Worm (Caenorhabditis elegans) whole organism, L4 larva: ENCODE results near the gene str-12.

Experiments used
- D1046.2 ChIP-seq: fragments of 200-800 bp; sonication (Bioruptor generic); IDR thresholded peaks from 2 replicates; pipeline ENCODE4 v1.3.6; 2022; ENCODE audit warnings: missing genetic modification characterization, missing compliant biosample characterization
- F10B5.3 ChIP-seq: sonication (generic microtip); optimal IDR thresholded peaks from 2 replicates; lab custom pipeline; 2016; ENCODE audit warnings: mild to moderate bottlenecking, missing genetic modification characterization, missing compliant biosample characterization
- F37D6.2 ChIP-seq: sonication (generic microtip); optimal IDR thresholded peaks from 2 replicates; lab custom pipeline; 2016; ENCODE audit warnings: mild to moderate bottlenecking, missing genetic modification characterization, missing compliant biosample characterization
- F49E8.2 ChIP-seq: sonication (generic microtip); optimal IDR thresholded peaks from 2 replicates; lab custom pipeline; 2016; ENCODE audit warnings: missing compliant biosample characterization, mild to moderate bottlenecking, missing genetic modification characterization, borderline replicate concordance
- T26A8.4 ChIP-seq: fragments of 200-800 bp; sonication (Bioruptor generic); IDR thresholded peaks from 2 replicates; pipeline ENCODE4 v1.3.6; 2022; ENCODE audit warnings: missing genetic modification characterization, missing compliant biosample characterization
- Y105C5A.15 ChIP-seq: fragments of 200-800 bp; sonication (Bioruptor generic); IDR thresholded peaks from 2 replicates; pipeline ENCODE4 v1.3.6; 2022; ENCODE audit warnings: missing genetic modification characterization, missing compliant biosample characterization
- Y75B8A.6 ChIP-seq: fragments of 200-800 bp; sonication (Bioruptor generic); IDR thresholded peaks from 2 replicates; pipeline ENCODE4 v1.3.6; 2022; ENCODE audit warnings: missing genetic modification reagents, missing genetic modification characterization, missing compliant biosample characterization
- aly-2 ChIP-seq: sonication (generic microtip); optimal IDR thresholded peaks from 2 replicates; lab custom pipeline; 2018; ENCODE audit warnings: missing biosample characterization, missing genetic modification characterization
- ceh-44 ChIP-seq: fragments of 200-800 bp; sonication (Bioruptor generic); IDR thresholded peaks from 2 replicates; pipeline ENCODE4 v1.3.6; 2022; ENCODE audit warnings: missing genetic modification reagents, missing genetic modification characterization, missing compliant biosample characterization
- ceh-62 ChIP-seq: sonication (generic microtip); optimal IDR thresholded peaks from 2 replicates; lab custom pipeline; 2017; ENCODE audit warnings: missing biosample characterization, missing genetic modification characterization
- ceh-82 ChIP-seq: sonication (generic microtip); optimal IDR thresholded peaks from 2 replicates; lab custom pipeline; 2017; ENCODE audit warnings: missing biosample characterization, missing genetic modification characterization
- dmd-6 ChIP-seq: fragments of 200-800 bp; sonication (Bioruptor generic); IDR thresholded peaks from 2 replicates; pipeline ENCODE4 v1.3.6; 2022; ENCODE audit warnings: missing genetic modification reagents, missing genetic modification characterization, missing compliant biosample characterization
- dpl-1 ChIP-seq: fragments of 150-350 bp; optimal IDR thresholded peaks from 2 replicates; lab custom pipeline; 2014; ENCODE audit warnings: missing biosample characterization, missing genetic modification reagents, missing genetic modification characterization
- dve-1 ChIP-seq: sonication (generic microtip); optimal IDR thresholded peaks from 2 replicates; lab custom pipeline; 2017; ENCODE audit warnings: antibody characterized with exemption, mild to moderate bottlenecking, missing genetic modification characterization, missing compliant biosample characterization; ENCODE audit not compliant: insufficient read depth
- hif-1 ChIP-seq, 2 experiments: sonication (generic microtip); optimal IDR thresholded peaks; 2 replicates each; lab custom pipeline; 2016 to 2017; ENCODE audit warnings: missing compliant biosample characterization in 2 of 2, missing genetic modification characterization in 2 of 2, missing genetic modification reagents in 2 of 2, missing genotype in 2 of 2, mild to moderate bottlenecking in 1 of 2
- hlh-30 ChIP-seq: sonication (generic microtip); optimal IDR thresholded peaks from 2 replicates; lab custom pipeline; 2017; ENCODE audit warnings: antibody characterized with exemption, mild to moderate bottlenecking, missing genetic modification characterization, missing compliant biosample characterization; ENCODE audit not compliant: insufficient read depth
- hmg-1.1 ChIP-seq: fragments of 200-800 bp; sonication (Bioruptor generic); IDR thresholded peaks from 2 replicates; pipeline ENCODE4 v1.3.6; 2022; ENCODE audit warnings: missing genetic modification reagents, missing genetic modification characterization, missing compliant biosample characterization
- jun-1 ChIP-seq: fragments of 150-350 bp; optimal IDR thresholded peaks from 2 replicates; lab custom pipeline; 2014; ENCODE audit warnings: missing biosample characterization, missing genetic modification reagents, missing genetic modification characterization
- lim-7 ChIP-seq: fragments of 200-800 bp; sonication (Bioruptor generic); IDR thresholded peaks from 2 replicates; pipeline ENCODE4 v1.3.6; 2022; ENCODE audit warnings: missing genetic modification characterization, missing compliant biosample characterization
- lin-1 ChIP-seq: fragments of 200-800 bp; sonication (Bioruptor generic); IDR thresholded peaks from 2 replicates; pipeline ENCODE4 v1.3.6; 2022; ENCODE audit warnings: missing genetic modification reagents, missing genetic modification characterization, missing compliant biosample characterization
- lin-15B ChIP-seq: fragments of 150-350 bp; sonication (generic microtip); optimal IDR thresholded peaks from 3 replicates; lab custom pipeline; 2014; ENCODE audit warnings: missing biosample characterization, missing genetic modification characterization
- lin-29 ChIP-seq: fragments of 200-800 bp; sonication (Bioruptor generic); IDR thresholded peaks from 2 replicates; pipeline ENCODE4 v1.3.6; 2022; ENCODE audit warnings: missing genetic modification reagents, missing genetic modification characterization, missing compliant biosample characterization
- lin-38 ChIP-seq: fragments of 200-800 bp; sonication (Bioruptor generic); IDR thresholded peaks from 2 replicates; pipeline ENCODE4 v1.3.6; 2022; ENCODE audit warnings: missing genetic modification reagents, missing genetic modification characterization, missing compliant biosample characterization
- lsy-2 ChIP-seq, 2 experiments: fragments of 150-350 bp in 1 of 2; sonication (generic microtip) in 1 of 2; optimal IDR thresholded peaks; 2 replicates each; lab custom pipeline; 2014 to 2017; ENCODE audit warnings: missing biosample characterization in 2 of 2, missing genetic modification characterization in 2 of 2
- madf-5 ChIP-seq, 2 experiments: fragments of 200-800 bp; sonication (Bioruptor generic); IDR thresholded peaks; 2 replicates each; pipeline ENCODE4 v1.3.6; 2022; ENCODE audit warnings: missing compliant biosample characterization in 2 of 2, missing genetic modification characterization in 2 of 2
- mdt-29 ChIP-seq: fragments of 200-800 bp; sonication (Bioruptor generic); IDR thresholded peaks from 2 replicates; pipeline ENCODE4 v1.3.6; 2022; ENCODE audit warnings: missing genetic modification reagents, missing genetic modification characterization, missing compliant biosample characterization
- mes-2 ChIP-seq: sonication (generic microtip); optimal IDR thresholded peaks from 2 replicates; lab custom pipeline; 2016; ENCODE audit warnings: missing genotype, mild to moderate bottlenecking, missing genetic modification characterization, missing compliant biosample characterization; ENCODE audit not compliant: poor library complexity, severe bottlenecking
- mxl-3 ChIP-seq: fragments of 200-800 bp; sonication (Bioruptor generic); optimal IDR thresholded peaks from 2 replicates; lab custom pipeline; 2018; ENCODE audit warnings: mild to moderate bottlenecking, missing genetic modification characterization, missing compliant biosample characterization
- nhr-102 ChIP-seq: sonication (generic microtip); optimal IDR thresholded peaks from 2 replicates; lab custom pipeline; 2016; ENCODE audit warnings: mild to moderate bottlenecking, missing genetic modification characterization, moderate library complexity, missing compliant biosample characterization
- nhr-11 ChIP-seq: fragments of 150-350 bp; optimal IDR thresholded peaks from 2 replicates; lab custom pipeline; 2014; ENCODE audit warnings: missing biosample characterization, missing genetic modification characterization
- nhr-28 ChIP-seq: fragments of 150-350 bp; optimal IDR thresholded peaks from 2 replicates; lab custom pipeline; 2014; ENCODE audit warnings: missing biosample characterization, missing genetic modification characterization
- nhr-41 ChIP-seq: fragments of 200-800 bp; sonication (Bioruptor generic); IDR thresholded peaks from 2 replicates; pipeline ENCODE4 v1.3.6; 2022; ENCODE audit warnings: missing genetic modification reagents, missing genetic modification characterization, missing compliant biosample characterization
- nhr-48 ChIP-seq: sonication (generic microtip); optimal IDR thresholded peaks from 2 replicates; lab custom pipeline; 2016; ENCODE audit warnings: mild to moderate bottlenecking, missing genetic modification characterization, missing compliant biosample characterization
- nhr-6 ChIP-seq: fragments of 150-350 bp; optimal IDR thresholded peaks from 2 replicates; lab custom pipeline; 2014; ENCODE audit warnings: missing biosample characterization, missing genetic modification characterization
- nhr-76 ChIP-seq: fragments of 150-350 bp; optimal IDR thresholded peaks from 2 replicates; lab custom pipeline; 2014; ENCODE audit warnings: missing biosample characterization, missing genetic modification characterization
- nhr-77 ChIP-seq: fragments of 150-350 bp; optimal IDR thresholded peaks from 2 replicates; lab custom pipeline; 2014; ENCODE audit warnings: missing biosample characterization, missing genetic modification characterization
- php-3 ChIP-seq: fragments of 200-800 bp; sonication (Bioruptor generic); IDR thresholded peaks from 2 replicates; pipeline ENCODE4 v1.3.6; 2022; ENCODE audit warnings: missing genetic modification reagents, missing genetic modification characterization, missing compliant biosample characterization
- pqm-1 ChIP-seq: sonication (generic microtip); optimal IDR thresholded peaks from 2 replicates; lab custom pipeline; 2017; ENCODE audit warnings: missing biosample characterization, missing genetic modification characterization
- rbr-2 ChIP-seq: sonication (generic microtip); optimal IDR thresholded peaks from 2 replicates; lab custom pipeline; 2016; ENCODE audit warnings: missing genotype, missing genetic modification characterization, missing compliant biosample characterization
- sdz-12 ChIP-seq: fragments of 200-800 bp; sonication (Bioruptor generic); optimal IDR thresholded peaks from 2 replicates; lab custom pipeline; 2018; ENCODE audit warnings: mild to moderate bottlenecking, missing genetic modification characterization, missing compliant biosample characterization
- set-16 ChIP-seq: fragments of 200-800 bp; sonication (Bioruptor generic); IDR thresholded peaks from 2 replicates; pipeline ENCODE4 v1.3.6; 2022; ENCODE audit warnings: missing genetic modification reagents, missing genetic modification characterization, missing compliant biosample characterization
- snpc-1.2 ChIP-seq: fragments of 200-800 bp; sonication (Bioruptor generic); IDR thresholded peaks from 2 replicates; pipeline ENCODE4 v1.3.6; 2022; ENCODE audit warnings: missing genetic modification reagents, missing genetic modification characterization, missing compliant biosample characterization
- spr-1 ChIP-seq: sonication (generic microtip); optimal IDR thresholded peaks from 2 replicates; lab custom pipeline; 2016; ENCODE audit warnings: mild to moderate bottlenecking, missing genetic modification characterization, missing compliant biosample characterization
- spr-3 ChIP-seq: fragments of 200-800 bp; sonication (Bioruptor generic); optimal IDR thresholded peaks from 2 replicates; lab custom pipeline; 2018; ENCODE audit warnings: mild to moderate bottlenecking, missing genetic modification characterization, missing compliant biosample characterization
- unc-130 ChIP-seq: sonication (generic microtip); optimal IDR thresholded peaks from 2 replicates; lab custom pipeline; 2016; ENCODE audit warnings: missing genetic modification reagents, missing genetic modification characterization, missing compliant biosample characterization
- zfp-2 ChIP-seq: sonication (generic microtip); optimal IDR thresholded peaks from 2 replicates; lab custom pipeline; 2016; ENCODE audit warnings: mild to moderate bottlenecking, missing genetic modification characterization, missing compliant biosample characterization
- zip-11 ChIP-seq: fragments of 200-800 bp; sonication (Bioruptor generic); IDR thresholded peaks from 2 replicates; pipeline ENCODE4 v1.3.6; 2022; ENCODE audit warnings: missing genetic modification characterization, missing compliant biosample characterization
- ztf-7 ChIP-seq: fragments of 150-350 bp; optimal IDR thresholded peaks from 2 replicates; lab custom pipeline; 2014; ENCODE audit warnings: missing biosample characterization, missing genetic modification characterization

Gene str-12

DNA sequence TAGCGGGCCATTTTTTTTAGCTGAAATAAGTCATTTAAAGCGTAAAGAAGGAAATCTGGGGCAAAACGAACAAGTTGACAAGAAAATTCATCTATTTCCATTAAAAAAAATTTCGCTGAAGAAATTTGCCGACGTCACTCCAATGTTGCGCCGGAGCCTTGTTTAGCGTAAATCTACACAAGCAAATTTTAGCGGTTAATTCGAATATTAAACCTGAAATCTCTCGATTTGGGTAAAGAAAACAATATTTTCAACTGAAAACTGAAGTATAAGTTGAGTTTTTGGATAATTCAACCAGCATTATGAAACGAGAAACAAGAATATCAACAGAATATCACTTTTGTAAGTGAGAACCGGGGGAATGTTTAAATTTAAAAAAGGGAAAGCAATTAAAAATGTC is 32.3 kb upstream of the str-12 start, which contains the start of gene F28F8.9 (continued):
- TF ChIP-seq mdt-29 (GFP tag; lab: Robert Waterston, UW) (no peak), mxl-3 (GFP tag; lab: Kevin White, UChicago) (no peak), zip-11 (GFP tag; lab: Robert Waterston, UW) (no peak), ztf-7 (tag; lab: Kevin White, UChicago) (no peak), snpc-1.2 (no peak), ceh-44 (GFP tag; lab: Robert Waterston, UW) (no peak), pqm-1 (tag; lab: Kevin White, UChicago) (no peak), lsy-2 (tag; optimal IDR thresholded peaks at IDR 0.05; lab: Kevin White, UChicago) (peak in 1 of 2 experiments; percentile 76), lin-29 (GFP tag; lab: Robert Waterston, UW) (no peak), aly-2 (no peak), F49E8.2 (tag; lab: Kevin White, UChicago) (no peak), nhr-6 (tag; lab: Kevin White, UChicago) (peak; percentile 21), mes-2 (tag; lab: Kevin White, UChicago) (peak; percentile 70), jun-1 (tag; lab: Kevin White, UChicago) (no peak), hlh-30 (tag; lab: Kevin White, UChicago) (peak; percentile 30), madf-5 (GFP tag; IDR thresholded peaks at IDR 0.05; lab: Robert Waterston, UW) (no peak), Y105C5A.15 (GFP tag; lab: Robert Waterston, UW) (no peak), nhr-11 (tag; lab: Kevin White, UChicago) (no peak), ceh-82 (tag; lab: Kevin White, UChicago) (no peak), nhr-76 (tag; lab: Kevin White, UChicago) (no peak), T26A8.4 (GFP tag; lab: Robert Waterston, UW) (no peak), rbr-2 (tag; lab: Kevin White, UChicago) (no peak), lin-15B (tag; lab: Kevin White, UChicago) (no peak), nhr-48 (no peak), sdz-12 (GFP tag; lab: Kevin White, UChicago) (no peak), spr-3 (no peak), dpl-1 (GFP tag; lab: Kevin White, UChicago) (peak; percentile 89), ceh-62 (tag; lab: Kevin White, UChicago) (no peak), nhr-77 (tag; lab: Kevin White, UChicago) (no peak), set-16 (GFP tag; lab: Robert Waterston, UW) (no peak), hif-1 (tag; optimal IDR thresholded peaks at IDR 0.05; lab: Kevin White, UChicago) (no peak), lim-7 (no peak), nhr-41 (GFP tag; lab: Robert Waterston, UW) (no peak), lin-1 (no peak)

DNA sequence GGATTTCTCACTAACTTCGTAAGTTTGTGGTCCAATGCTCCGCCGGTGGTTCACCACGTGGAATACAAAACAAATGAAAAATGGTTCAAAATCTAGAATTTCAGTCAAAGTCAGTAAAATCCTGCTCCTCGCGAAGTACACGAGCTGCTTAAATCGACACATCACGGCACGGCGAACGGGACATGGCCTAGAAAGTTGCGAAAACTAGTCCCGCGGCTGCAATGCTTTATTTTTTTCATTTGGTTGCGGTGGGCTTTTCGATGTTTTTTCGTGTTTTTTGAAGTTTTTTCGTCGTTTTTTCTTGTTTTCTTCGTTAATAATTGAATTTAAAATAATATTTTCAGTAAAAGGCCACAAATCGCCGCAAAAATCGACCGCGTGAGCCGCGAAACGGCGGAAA is 24.9 kb upstream of the str-12 start:
- TF ChIP-seq mes-2 (tag; lab: Kevin White, UChicago), result peak; percentile 77
- TF ChIP-seq, all 104 proteins: peak for 1; not testable (repeated sequence) for 103

DNA sequence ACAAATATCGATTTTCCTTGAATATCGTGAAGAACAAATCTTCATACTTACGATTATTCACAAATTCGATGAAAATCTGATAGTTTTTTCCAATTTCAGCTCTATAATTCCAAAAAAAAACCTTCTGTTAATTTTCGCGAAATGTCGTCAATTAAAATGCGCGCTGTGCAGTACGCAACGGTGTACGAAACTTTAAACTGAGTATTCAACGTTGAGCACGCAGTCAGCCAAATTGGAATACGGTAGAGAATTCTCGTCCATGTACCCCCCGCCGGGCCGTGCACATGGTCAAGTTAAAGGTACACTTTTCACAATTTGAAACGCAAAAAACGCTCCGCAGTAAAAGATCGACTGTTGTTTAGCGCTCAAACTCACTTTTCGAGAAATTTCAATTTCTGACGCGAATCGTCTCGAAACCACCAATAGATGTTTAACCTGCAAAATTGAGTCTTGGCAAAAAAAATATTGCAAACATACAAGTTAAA is 20.5 kb upstream of the str-12 start, which contains the start of gene F28F8.7:
TSS of gene F28F8.7 (minus strand) at position 435 of the 485 bp plus-strand sequence.
- peak; percentile 12 for TF ChIP-seq F10B5.3
- TF ChIP-seq nhr-28 (tag; lab: Kevin White, UChicago), result peak; percentile 55
- peak; percentile 69 for TF ChIP-seq mxl-3 (GFP tag; lab: Kevin White, UChicago)
- peak in 1 of 2 experiments; percentile 17 for TF ChIP-seq hif-1 (tag; optimal IDR thresholded peaks at IDR 0.05; lab: Kevin White, UChicago)
- peak; percentile 74 for TF ChIP-seq dve-1 (tag; lab: Kevin White, UChicago)
- peak; percentile 63 for TF ChIP-seq zfp-2 (tag; lab: Kevin White, UChicago)
- peak; percentile 96 for TF ChIP-seq F37D6.2 (tag; lab: Kevin White, UChicago)
- peak; percentile 87 for TF ChIP-seq dmd-6 (GFP tag; lab: Robert Waterston, UW)
- TF ChIP-seq spr-1 (tag; lab: Kevin White, UChicago), result peak; percentile 20
- TF ChIP-seq php-3 (GFP tag; lab: Robert Waterston, UW), result peak; percentile 57; the same call in 1 of the 2 replicates
- TF ChIP-seq unc-130 (GFP tag; lab: Kevin White, UChicago), result peak; percentile 74
- TF ChIP-seq nhr-102 (tag; lab: Kevin White, UChicago), result peak; percentile 79
- TF ChIP-seq lin-38 (GFP tag; lab: Robert Waterston, UW), result peak; percentile 92
- peak; percentile 58; the same call in 1 of the 2 replicates for TF ChIP-seq hmg-1.1 (GFP tag; lab: Robert Waterston, UW)
- TF ChIP-seq Y75B8A.6 (GFP tag; lab: Robert Waterston, UW), result 0 out of 2 replicates have a peak, but pooled peaks have one; percentile 14
- peak; percentile 82 for TF ChIP-seq mdt-29 (GFP tag; lab: Robert Waterston, UW)
- peak; percentile 85 for TF ChIP-seq rbr-2 (tag; lab: Kevin White, UChicago)
- peak; percentile 93 for TF ChIP-seq D1046.2
